Worm (Caenorhabditis elegans): ENCODE results near the gene bath-5.
"Not testable (repeated sequence)": the region's sequence is repeated elsewhere in the genome, so short reads cannot be mapped to it uniquely, and the experiment has no call there.

bath-5 gene

DNA sequence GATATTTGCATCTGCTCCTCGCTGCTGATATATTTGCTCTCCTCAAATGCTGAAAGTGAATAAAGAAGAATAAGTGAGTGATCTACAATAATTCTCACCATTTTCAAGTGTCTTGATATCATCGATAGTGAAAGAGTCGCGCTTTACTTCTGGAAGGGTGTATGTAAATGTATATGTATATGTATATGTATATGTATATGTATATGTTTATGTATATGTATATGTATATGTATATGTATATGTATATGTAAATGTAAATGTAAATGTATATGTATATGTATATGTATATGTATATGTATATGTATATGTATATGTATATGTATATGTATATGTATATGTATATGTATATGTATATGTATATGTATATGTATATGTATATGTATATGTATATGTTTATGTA lies 31.0 kb downstream of the bath-5 start, which contains the start of gene ceh-84:
ceh-84 (minus strand) TSS at position 101 of the 400 bp plus-strand sequence.
- not testable (repeated sequence) for TF ChIP-seq unc-42 (tag; optimal IDR thresholded peaks at IDR 0.05); ceh-24 (tag; optimal IDR thresholded peaks at IDR 0.05); ama-1 (optimal IDR thresholded peaks at IDR 0.05)

DNA sequence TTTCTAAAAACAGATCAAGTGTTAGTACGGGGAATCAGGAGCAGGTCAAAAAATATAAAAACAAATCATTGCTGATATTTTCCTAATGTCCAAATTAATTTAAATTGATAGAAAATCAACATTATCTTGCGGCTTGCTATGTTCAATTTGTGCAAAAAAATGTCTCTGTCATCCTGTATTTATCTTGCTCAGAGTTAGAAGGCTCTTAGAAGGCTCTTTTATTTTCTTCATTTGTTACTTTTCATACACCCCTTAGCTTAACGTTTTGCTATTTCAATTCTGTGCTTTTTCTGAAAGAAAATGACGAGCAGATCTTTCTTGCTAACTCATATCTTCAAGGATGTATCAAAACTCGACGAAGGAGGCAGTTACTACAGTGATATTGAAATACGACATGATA lies 33.2 kb downstream of the bath-5 start, which contains the start of gene math-19:
math-19 (plus strand) TSS at position 301 of the 400 bp plus-strand sequence.
- TF ChIP-seq hlh-30 (tag; optimal IDR thresholded peaks at IDR 0.05; ENCODE audit: insufficient read depth); ceh-2 (tag; optimal IDR thresholded peaks at IDR 0.05); fax-1 (tag; optimal IDR thresholded peaks at IDR 0.05): not testable (repeated sequence)

DNA sequence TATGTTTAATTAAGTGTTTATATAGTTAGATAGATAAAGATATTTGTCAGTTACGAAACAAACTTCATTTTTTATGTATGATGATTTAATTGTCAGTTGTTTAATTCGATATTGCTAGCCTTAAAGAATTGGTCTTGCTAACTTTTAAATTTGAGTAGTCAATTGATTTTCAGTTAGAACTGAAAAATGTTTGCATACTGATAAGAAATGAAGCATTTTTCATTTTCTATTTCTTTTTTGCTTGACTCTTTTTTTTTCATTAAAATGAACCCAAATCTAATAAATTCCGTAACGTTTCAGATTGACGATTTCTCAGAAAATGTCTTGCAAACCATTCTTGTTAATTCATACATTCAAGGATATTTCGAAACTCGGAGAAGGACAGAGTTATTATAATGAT lies 35.5 kb downstream of the bath-5 start, which contains the start of gene math-20:
math-20 (plus strand) TSS at position 301 of the 400 bp plus-strand sequence.
- TF ChIP-seq ceh-24 (tag; optimal IDR thresholded peaks at IDR 0.05) (no peak), T23F11.4 (GFP tag; optimal IDR thresholded peaks at IDR 0.05) (no peak), nfya-1 (tag; optimal IDR thresholded peaks at IDR 0.05) (no peak), ttx-3 (tag; optimal IDR thresholded peaks at IDR 0.05) (no peak), hlh-8 (tag; optimal IDR thresholded peaks at IDR 0.05) (no peak), sox-4 (tag; optimal IDR thresholded peaks at IDR 0.05) (no peak), pros-1 (tag; optimal IDR thresholded peaks at IDR 0.05) (no peak)

DNA sequence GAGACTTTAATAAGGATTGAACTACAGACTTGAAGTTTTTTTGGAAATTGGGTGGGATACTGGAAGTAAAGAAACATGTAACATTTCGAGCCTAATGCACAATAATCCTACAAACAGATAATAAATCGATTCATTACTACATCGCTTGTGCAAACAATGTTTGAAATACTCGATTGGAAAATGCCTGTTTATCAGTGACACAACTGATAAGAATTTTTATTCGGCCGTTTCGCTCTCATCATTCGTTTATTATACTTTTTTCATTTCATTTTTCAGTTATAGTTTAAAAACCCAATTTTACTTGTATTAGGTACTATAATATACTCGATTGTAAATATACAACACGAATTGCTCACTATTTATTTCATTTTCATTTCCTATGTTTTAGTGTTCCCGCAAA lies 36.0 kb downstream of the bath-5 start:
- TF ChIP-seq ceh-19 (GFP tag; optimal IDR thresholded peaks at IDR 0.05) = no peak
- TF ChIP-seq elt-2 (tag; optimal IDR thresholded peaks at IDR 0.05) = peak; percentile 84
- TF ChIP-seq fkh-10 (GFP tag; optimal IDR thresholded peaks at IDR 0.05) = no peak
- TF ChIP-seq pag-3 (tag; optimal IDR thresholded peaks at IDR 0.05; ENCODE audit: borderline replicate concordance) = no peak
- no peak for TF ChIP-seq sox-2 (GFP tag; IDR thresholded peaks at IDR 0.05)
- no peak for TF ChIP-seq C08G9.2 (tag; optimal IDR thresholded peaks at IDR 0.05)
- no peak for TF ChIP-seq dmd-4 (tag; optimal IDR thresholded peaks at IDR 0.05; ENCODE audit: borderline replicate concordance)

DNA sequence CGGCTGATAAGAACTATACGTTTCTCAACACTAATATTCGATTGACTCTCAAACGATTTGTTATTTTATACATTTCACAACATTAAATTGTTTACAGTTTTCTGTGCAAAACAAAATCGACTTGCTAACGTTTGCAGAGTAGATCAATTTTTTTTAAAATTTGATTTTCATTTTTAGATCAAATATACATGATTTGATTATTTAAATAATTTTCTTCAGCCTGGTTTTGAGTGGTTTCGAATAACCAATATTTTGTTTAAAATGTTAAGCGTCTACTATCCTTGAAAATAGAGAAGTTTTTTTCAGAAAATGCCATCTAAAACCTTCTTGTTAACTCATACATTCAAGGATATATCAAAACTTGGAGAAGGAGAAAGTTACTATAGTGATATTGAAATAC lies 38.0 kb downstream of the bath-5 start, which contains the start of gene math-21:
math-21 (plus strand) TSS at position 301 of the 400 bp plus-strand sequence.
- TF ChIP-seq ceh-19 (GFP tag; optimal IDR thresholded peaks at IDR 0.05) = no peak
- no peak for TF ChIP-seq C38D4.7 (GFP tag; optimal IDR thresholded peaks at IDR 0.05)
- no peak for TF ChIP-seq ceh-31 (tag; optimal IDR thresholded peaks at IDR 0.05)
- no peak for TF ChIP-seq unc-55 (GFP tag; optimal IDR thresholded peaks at IDR 0.05)

DNA sequence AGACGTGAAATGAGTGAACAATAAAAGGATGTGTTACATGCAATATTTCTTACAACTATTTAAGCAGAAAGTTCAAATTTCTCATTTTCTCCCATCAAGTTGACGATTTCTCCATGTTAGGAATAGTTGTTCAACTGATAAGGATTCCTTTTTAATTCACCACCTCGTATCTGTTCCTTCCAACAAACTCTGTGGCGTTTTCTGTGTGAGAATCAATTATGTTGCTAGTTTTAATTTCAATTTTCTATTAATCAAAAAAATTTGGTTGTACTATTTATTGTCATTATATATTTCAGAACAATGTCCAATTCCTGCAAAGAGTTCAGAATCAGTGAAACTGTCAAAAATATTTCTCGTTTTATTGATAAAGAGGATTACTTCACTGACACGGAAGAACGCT lies 42.7 kb downstream of the bath-5 start, which contains the start of gene math-44:
math-44 (plus strand) TSS at position 301 of the 400 bp plus-strand sequence.
- TF ChIP-seq eyg-1 (tag; optimal IDR thresholded peaks at IDR 0.05) (no peak), ceh-24 (tag; optimal IDR thresholded peaks at IDR 0.05) (no peak), ceh-34 (tag; optimal IDR thresholded peaks at IDR 0.05) (no peak), pat-9 (tag; optimal IDR thresholded peaks at IDR 0.05) (no peak), npax-4 (tag; optimal IDR thresholded peaks at IDR 0.05) (no peak), ttx-3 (tag; optimal IDR thresholded peaks at IDR 0.05) (no peak), ceh-48 (tag; optimal IDR thresholded peaks at IDR 0.05) (no peak), ceh-6 (GFP tag; optimal IDR thresholded peaks at IDR 0.05) (no peak), Y22D7AL.16 (tag; optimal IDR thresholded peaks at IDR 0.05) (no peak), hlh-13 (GFP tag; optimal IDR thresholded peaks at IDR 0.05) (no peak), dve-1 (tag; optimal IDR thresholded peaks at IDR 0.05) (no peak), mec-3 (tag; optimal IDR thresholded peaks at IDR 0.05; ENCODE audit: borderline replicate concordance) (no peak), elt-4 (tag; optimal IDR thresholded peaks at IDR 0.05) (no peak), ceh-14 (tag; optimal IDR thresholded peaks at IDR 0.05) (no peak), fax-1 (tag; optimal IDR thresholded peaks at IDR 0.05) (no peak)
